Worm (Caenorhabditis elegans) whole organism, mixed stage, embryonic: ENCODE measurements around the gene R04F11.2.

ENCODE experiments used
- M03D4.4 ChIP-seq: sonication (generic microtip); optimal IDR thresholded peaks from 2 replicates; lab custom pipeline; 2017; ENCODE audit warnings: mild to moderate bottlenecking, missing genetic modification characterization, missing compliant biosample characterization
- bed-3 ChIP-seq: fragments of 200-800 bp; sonication (Bioruptor generic); optimal IDR thresholded peaks from 3 replicates; lab custom pipeline; 2018; ENCODE audit warnings: mild to moderate bottlenecking, missing genetic modification characterization, moderate library complexity, missing compliant biosample characterization
- ceh-39 ChIP-seq: fragments of 150-350 bp; optimal IDR thresholded peaks from 2 replicates; lab custom pipeline; 2014; ENCODE audit warnings: missing biosample characterization, missing genetic modification characterization
- ceh-43 ChIP-seq: fragments of 200-800 bp; sonication (Bioruptor generic); optimal IDR thresholded peaks from 2 replicates; lab custom pipeline; 2018; ENCODE audit warnings: mild to moderate bottlenecking, missing genetic modification characterization, moderate library complexity, missing compliant biosample characterization
- ceh-83 ChIP-seq: fragments of 200-800 bp; sonication (Bioruptor generic); optimal IDR thresholded peaks from 2 replicates; lab custom pipeline; 2018; ENCODE audit warnings: mild to moderate bottlenecking, missing genetic modification characterization, missing compliant biosample characterization
- ces-1 ChIP-seq: fragments of 150-350 bp; optimal IDR thresholded peaks from 2 replicates; lab custom pipeline; 2014; ENCODE audit warnings: missing biosample characterization, missing genetic modification reagents, missing genetic modification characterization
- drap-1 ChIP-seq: fragments of 200-800 bp; sonication (Bioruptor generic); optimal IDR thresholded peaks from 3 replicates; lab custom pipeline; 2018; ENCODE audit warnings: mild to moderate bottlenecking, missing genetic modification characterization, missing compliant biosample characterization
- elt-1 ChIP-seq: sonication (generic microtip); optimal IDR thresholded peaks from 2 replicates; lab custom pipeline; 2017; ENCODE audit warnings: missing genetic modification characterization, mild to moderate bottlenecking, missing compliant biosample characterization, antibody characterized with exemption, moderate library complexity, borderline replicate concordance; ENCODE audit not compliant: insufficient read depth
- elt-3 ChIP-seq: fragments of 150-350 bp; optimal IDR thresholded peaks from 2 replicates; lab custom pipeline; 2014; ENCODE audit warnings: missing biosample characterization, missing genetic modification characterization
- hlh-1 ChIP-seq: fragments of 150-350 bp; optimal IDR thresholded peaks from 2 replicates; lab custom pipeline; 2014; ENCODE audit warnings: missing biosample characterization, missing genetic modification reagents, missing genetic modification characterization
- lin-13 ChIP-seq: fragments of 150-350 bp; optimal IDR thresholded peaks from 2 replicates; lab custom pipeline; 2014; ENCODE audit warnings: missing biosample characterization, missing genetic modification characterization
- lin-32 ChIP-seq: fragments of 200-800 bp; sonication (Bioruptor generic); optimal IDR thresholded peaks from 2 replicates; lab custom pipeline; 2018; ENCODE audit warnings: mild to moderate bottlenecking, missing genetic modification characterization, missing compliant biosample characterization
- lsy-2 ChIP-seq: fragments of 150-350 bp; optimal IDR thresholded peaks from 2 replicates; lab custom pipeline; 2014; ENCODE audit warnings: missing biosample characterization, missing genetic modification characterization
- mab-5 ChIP-seq: fragments of 150-350 bp; optimal IDR thresholded peaks from 2 replicates; lab custom pipeline; 2014; ENCODE audit warnings: missing biosample characterization, missing genetic modification characterization
- mep-1 ChIP-seq: fragments of 150-350 bp; optimal IDR thresholded peaks from 2 replicates; lab custom pipeline; 2017; ENCODE audit warnings: missing biosample characterization, missing genetic modification reagents, missing genetic modification characterization, inconsistent platforms
- mls-2 ChIP-seq: sonication (generic microtip); optimal IDR thresholded peaks from 2 replicates; lab custom pipeline; 2016; ENCODE audit warnings: mild to moderate bottlenecking, missing genetic modification characterization, moderate library complexity, missing compliant biosample characterization
- nhr-12 ChIP-seq: fragments of 150-350 bp; optimal IDR thresholded peaks from 2 replicates; lab custom pipeline; 2014; ENCODE audit warnings: missing biosample characterization, missing genetic modification characterization
- nhr-2 ChIP-seq: fragments of 150-350 bp; optimal IDR thresholded peaks from 2 replicates; lab custom pipeline; 2014; ENCODE audit warnings: missing biosample characterization, missing genetic modification characterization
- nhr-237 ChIP-seq: fragments of 150-350 bp; optimal IDR thresholded peaks from 2 replicates; lab custom pipeline; 2014; ENCODE audit warnings: missing biosample characterization, missing genetic modification characterization
- nhr-28 ChIP-seq: fragments of 150-350 bp; optimal IDR thresholded peaks from 2 replicates; lab custom pipeline; 2014; ENCODE audit warnings: missing biosample characterization, missing genetic modification characterization
- nhr-76 ChIP-seq: sonication (generic microtip); optimal IDR thresholded peaks from 2 replicates; lab custom pipeline; 2017; ENCODE audit warnings: missing biosample characterization, missing genetic modification characterization
- pha-4 ChIP-seq: fragments of 150-350 bp; optimal IDR thresholded peaks from 2 replicates; lab custom pipeline; 2018; ENCODE audit warnings: missing biosample characterization, missing genetic modification reagents, missing genetic modification characterization
- snpc-4 ChIP-seq: fragments of 150-350 bp; optimal IDR thresholded peaks from 2 replicates; lab custom pipeline; 2014; ENCODE audit warnings: missing biosample characterization, missing genetic modification characterization
- sptf-1 ChIP-seq: sonication (generic microtip); optimal IDR thresholded peaks from 2 replicates; lab custom pipeline; 2017; ENCODE audit warnings: mild to moderate bottlenecking, missing genetic modification characterization, moderate library complexity, missing compliant biosample characterization
- tbx-8 ChIP-seq: fragments of 200-800 bp; sonication (Bioruptor generic); optimal IDR thresholded peaks from 2 replicates; lab custom pipeline; 2018; ENCODE audit warnings: mild to moderate bottlenecking, missing genetic modification characterization, moderate library complexity, missing compliant biosample characterization
- unc-120 ChIP-seq: sonication (generic microtip); optimal IDR thresholded peaks from 2 replicates; lab custom pipeline; 2017; ENCODE audit warnings: missing genetic modification characterization, missing compliant biosample characterization; ENCODE audit not compliant: poor library complexity, severe bottlenecking
- unc-39 ChIP-seq: fragments of 150-350 bp; optimal IDR thresholded peaks from 2 replicates; lab custom pipeline; 2014; ENCODE audit warnings: missing biosample characterization, missing genetic modification characterization
- unc-62 ChIP-seq: fragments of 150-350 bp; optimal IDR thresholded peaks from 2 replicates; lab custom pipeline; 2014; ENCODE audit warnings: missing biosample characterization, missing genetic modification reagents, missing genetic modification characterization
- zip-8 ChIP-seq: fragments of 150-350 bp; optimal IDR thresholded peaks from 2 replicates; lab custom pipeline; 2014; ENCODE audit warnings: missing biosample characterization, missing genetic modification characterization
- ztf-11 ChIP-seq: fragments of 150-350 bp; optimal IDR thresholded peaks from 2 replicates; lab custom pipeline; 2014; ENCODE audit warnings: missing biosample characterization, missing genetic modification characterization

Gene R04F11.2

DNA sequence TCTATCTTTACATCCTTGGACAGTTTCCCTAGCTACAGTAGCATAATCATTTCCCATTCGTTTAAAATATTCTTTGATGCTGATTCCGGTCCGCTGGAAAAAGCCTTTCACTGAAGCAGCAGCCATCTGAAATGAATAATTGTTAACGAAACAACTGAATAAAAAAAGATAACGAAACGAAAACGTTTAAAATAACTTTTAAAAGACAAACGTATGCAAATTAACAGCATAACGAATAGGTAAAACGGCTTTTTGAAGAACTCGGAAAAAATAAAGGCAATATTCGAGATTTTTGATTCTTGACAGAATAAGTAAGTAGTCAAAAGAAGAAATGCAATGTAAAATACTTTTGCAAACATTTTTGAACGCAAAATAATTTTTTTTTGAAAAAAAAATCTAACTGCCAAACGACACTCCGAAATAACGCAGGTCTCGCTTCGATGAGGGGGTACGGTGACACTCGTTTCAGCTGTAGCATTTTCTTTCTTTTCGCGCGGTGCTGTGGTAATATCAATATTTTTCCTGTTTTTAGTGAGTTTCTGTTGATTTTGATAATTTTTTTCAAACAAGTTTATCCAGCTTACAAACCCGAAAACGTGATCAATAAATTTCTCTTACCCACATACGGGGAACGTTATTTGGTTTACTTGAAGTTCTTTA, at the start of gene R04F11.2, which contains the start of gene R04F11.5:
TSS of gene R04F11.2 (plus strand) at position 488 of the 660 bp plus-strand sequence.
TSS of gene R04F11.5 (minus strand) at position 126 of the 660 bp plus-strand sequence.
- TF ChIP-seq tbx-8 (GFP tag; lab: Kevin White, UChicago) = no peak
- TF ChIP-seq ceh-39 (tag; lab: Kevin White, UChicago) = peak; percentile 41
- TF ChIP-seq ceh-83 (GFP tag; lab: Kevin White, UChicago) = no peak
- TF ChIP-seq drap-1 = no peak
- peak; percentile 55 for TF ChIP-seq lin-13 (tag; lab: Kevin White, UChicago)
- peak; percentile 47 for TF ChIP-seq hlh-1 (tag; lab: Kevin White, UChicago)
- TF ChIP-seq unc-120 (tag; lab: Kevin White, UChicago) = no peak
- TF ChIP-seq pha-4 (tag; lab: Kevin White, UChicago) = peak; percentile 69
- no peak for TF ChIP-seq elt-3
- no peak for TF ChIP-seq zip-8 (tag; lab: Kevin White, UChicago)
- TF ChIP-seq sptf-1 (tag; lab: Kevin White, UChicago) = peak; percentile 3
- peak; percentile 31 for TF ChIP-seq unc-62 (GFP tag; lab: Kevin White, UChicago)
- TF ChIP-seq ces-1 (GFP tag; lab: Kevin White, UChicago) = peak; percentile 52
- TF ChIP-seq nhr-28 (tag; lab: Kevin White, UChicago) = no peak
- TF ChIP-seq mep-1 (tag; lab: Kevin White, UChicago) = peak; percentile 90
- TF ChIP-seq snpc-4 = no peak
- TF ChIP-seq elt-1 (tag; lab: Kevin White, UChicago) = no peak
- peak; percentile 79 for TF ChIP-seq nhr-237
- TF ChIP-seq ztf-11 (tag; lab: Kevin White, UChicago) = no peak
- peak; percentile 98 for TF ChIP-seq lsy-2

DNA sequence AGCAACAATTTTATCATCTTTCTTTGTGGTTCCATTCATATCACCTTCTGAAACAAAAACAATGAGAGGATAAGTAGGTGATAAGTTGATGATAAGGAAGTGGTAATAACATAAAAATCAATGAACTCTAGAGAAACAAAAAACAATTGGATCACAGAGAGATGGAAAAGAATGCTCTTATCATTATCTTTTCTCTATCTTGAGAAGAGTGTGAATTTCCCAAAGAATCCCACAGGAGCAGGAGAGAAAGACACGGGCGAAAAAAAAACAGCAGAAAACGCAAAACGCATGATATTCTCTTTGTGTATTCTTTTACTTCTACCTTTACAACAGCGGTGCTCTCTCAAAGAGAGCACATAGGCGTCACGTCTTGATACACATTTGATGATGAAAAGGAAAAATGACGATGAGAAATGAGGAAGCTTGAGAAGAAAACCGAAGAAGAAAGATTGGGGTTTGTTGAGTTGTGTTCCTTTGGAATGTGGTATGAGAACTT, 48.9 kb upstream of the R04F11.2 start, which contains the start of gene twk-24:
TSS of gene twk-24 (minus strand) at position 51 of the 496 bp plus-strand sequence.
- TF ChIP-seq ztf-11 (tag; lab: Kevin White, UChicago) (no peak), unc-120 (tag; lab: Kevin White, UChicago) (no peak), ceh-43 (no peak), drap-1 (no peak), lin-13 (tag; lab: Kevin White, UChicago) (no peak), M03D4.4 (no peak), ceh-39 (tag; lab: Kevin White, UChicago) (no peak)

DNA sequence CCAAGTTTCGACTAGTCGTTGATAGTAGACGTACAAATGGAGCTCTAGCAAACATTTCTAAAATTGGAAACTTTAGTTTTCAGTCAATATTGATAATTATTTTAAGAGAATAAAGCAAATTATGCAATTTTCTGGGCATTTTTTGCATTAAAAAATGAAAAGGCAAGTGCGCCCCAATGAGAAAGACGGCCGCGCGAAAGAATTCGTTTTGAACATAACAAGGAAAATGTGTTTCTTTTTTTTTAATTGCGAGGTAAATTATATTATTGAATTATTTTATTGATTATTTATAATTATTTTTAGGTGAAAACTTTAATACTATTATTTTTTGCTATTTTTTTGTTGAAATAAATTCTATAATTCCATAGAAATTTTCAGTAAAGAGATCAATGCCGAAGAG, 46.7 kb upstream of the R04F11.2 start, which contains the start of the genes tsfm-1 and capg-2:
TSS of gene tsfm-1 (minus strand) at position 57 of the 400 bp plus-strand sequence.
TSS of gene capg-2 (plus strand) at position 379 of the 400 bp plus-strand sequence.
- TF ChIP-seq unc-39 (no peak), nhr-2 (tag; lab: Kevin White, UChicago) (no peak), lin-13 (tag; lab: Kevin White, UChicago) (no peak), mab-5 (tag; lab: Kevin White, UChicago) (no peak), ces-1 (GFP tag; lab: Kevin White, UChicago) (no peak), ceh-43 (no peak), bed-3 (no peak), zip-8 (tag; lab: Kevin White, UChicago) (no peak), lin-32 (GFP tag; lab: Kevin White, UChicago) (no peak), ztf-11 (tag; lab: Kevin White, UChicago) (no peak), mls-2 (no peak), sptf-1 (tag; lab: Kevin White, UChicago) (no peak), M03D4.4 (no peak)

DNA sequence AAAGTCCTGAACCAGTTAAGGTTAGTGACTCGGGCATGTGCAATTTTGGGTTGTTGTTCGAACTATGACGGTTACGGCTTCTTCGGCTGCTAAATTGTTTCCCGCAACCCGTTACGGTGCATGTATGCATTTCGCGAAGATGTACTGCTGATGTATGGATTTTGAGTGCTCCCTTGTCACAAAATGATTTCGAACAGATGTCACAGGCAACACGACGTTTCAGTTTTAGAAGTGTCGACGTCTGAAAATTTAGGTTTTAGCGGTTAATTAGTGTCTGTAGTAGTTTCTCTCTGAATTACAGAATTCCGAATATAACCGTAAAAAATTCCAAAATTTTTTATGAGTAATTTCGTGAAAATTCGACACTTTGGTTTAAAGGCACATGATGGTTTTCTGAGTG, 42.5 kb upstream of the R04F11.2 start:
- TF ChIP-seq ces-1 (GFP tag; lab: Kevin White, UChicago) = no peak
- TF ChIP-seq mls-2 = no peak
- no peak for TF ChIP-seq ceh-39 (tag; lab: Kevin White, UChicago)
- TF ChIP-seq mab-5 (tag; lab: Kevin White, UChicago) = no peak
- TF ChIP-seq lin-32 (GFP tag; lab: Kevin White, UChicago) = no peak
- TF ChIP-seq drap-1 = no peak
- TF ChIP-seq ceh-43 = no peak
- no peak for TF ChIP-seq zip-8 (tag; lab: Kevin White, UChicago)
- no peak for TF ChIP-seq M03D4.4
- no peak for TF ChIP-seq nhr-12 (tag; lab: Kevin White, UChicago)
- TF ChIP-seq nhr-76 (tag; lab: Kevin White, UChicago) = no peak
- TF ChIP-seq tbx-8 (GFP tag; lab: Kevin White, UChicago) = no peak
- TF ChIP-seq hlh-1 (tag; lab: Kevin White, UChicago) = no peak
- TF ChIP-seq lin-13 (tag; lab: Kevin White, UChicago) = no peak
- no peak for TF ChIP-seq lsy-2
- no peak for TF ChIP-seq elt-1 (tag; lab: Kevin White, UChicago)
- TF ChIP-seq, all 35 proteins: peak for 0
